Worm (Caenorhabditis elegans): ENCODE measurements around the gene F10G7.12.

The F10G7.12 gene

DNA sequence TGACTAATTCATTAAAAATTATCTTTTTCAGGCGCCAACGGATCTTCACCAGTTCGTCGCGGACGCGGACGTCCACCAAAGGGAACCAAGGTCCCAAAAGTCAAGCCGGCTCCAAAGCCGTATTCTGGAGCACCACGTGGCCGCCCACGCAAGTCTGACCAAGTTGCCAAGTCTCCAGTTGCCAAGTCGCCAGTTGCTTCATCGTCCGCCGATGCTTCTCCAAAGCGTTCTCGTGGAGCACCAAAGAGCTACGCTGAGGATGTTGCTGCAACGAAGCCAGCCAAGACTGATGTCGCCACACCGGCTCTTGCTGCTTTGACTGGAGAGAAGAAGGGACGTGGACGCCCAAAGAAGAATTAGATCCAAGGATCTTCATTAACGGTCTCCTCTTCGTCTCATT, 16.3 kb upstream of the F10G7.12 start:
- no peak for TF ChIP-seq unc-130 (GFP tag; optimal IDR thresholded peaks at IDR 0.05)
- TF ChIP-seq zfh-2 (GFP tag; conservative IDR thresholded peaks at IDR 0.05) = peak; percentile 64

DNA sequence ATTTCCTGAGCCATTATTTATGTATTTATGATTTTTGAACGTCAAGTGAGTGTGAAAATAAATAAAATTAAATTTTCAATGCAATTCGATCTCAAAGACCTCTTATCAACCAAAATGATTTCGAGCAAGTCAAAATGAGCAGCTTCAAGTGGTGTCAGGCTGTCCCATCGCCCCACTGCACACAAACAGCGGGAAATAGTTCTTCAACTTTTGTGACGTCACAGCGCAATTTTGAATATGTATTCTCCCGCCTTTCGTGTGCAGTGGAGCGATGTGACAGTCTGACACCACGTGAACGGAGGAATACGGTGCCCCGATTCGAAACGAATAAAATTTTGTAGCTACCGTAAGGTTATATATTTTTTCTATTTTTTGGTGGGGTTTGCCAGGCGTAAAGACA, 15.9 kb upstream of the F10G7.12 start:
- TF ChIP-seq Y53G8AR.9 (GFP tag; conservative IDR thresholded peaks at IDR 0.05) (no peak), hsf-1 (GFP tag; IDR thresholded peaks at IDR 0.05) (no peak), T07F8.4 (tag; optimal IDR thresholded peaks at IDR 0.05) (no peak), dox-1 (GFP tag; IDR thresholded peaks at IDR 0.05) (no peak), ZK185.1 (tag; optimal IDR thresholded peaks at IDR 0.05; ENCODE audit: poor library complexity, severe bottlenecking) (no peak), rec-8 (tag; optimal IDR thresholded peaks at IDR 0.05) (no peak), mes-4 (tag; optimal IDR thresholded peaks at IDR 0.05) (no peak), bed-2 (GFP tag; IDR thresholded peaks at IDR 0.05) (no peak), nfyb-1 (GFP tag; IDR thresholded peaks at IDR 0.05) (no peak), ztf-28 (GFP tag; IDR thresholded peaks at IDR 0.05) (no peak), bed-1 (GFP tag; IDR thresholded peaks at IDR 0.05) (no peak), attf-5 (GFP tag; optimal IDR thresholded peaks at IDR 0.05) (no peak), B0261.1 (tag; optimal IDR thresholded peaks at IDR 0.05) (no peak)

DNA sequence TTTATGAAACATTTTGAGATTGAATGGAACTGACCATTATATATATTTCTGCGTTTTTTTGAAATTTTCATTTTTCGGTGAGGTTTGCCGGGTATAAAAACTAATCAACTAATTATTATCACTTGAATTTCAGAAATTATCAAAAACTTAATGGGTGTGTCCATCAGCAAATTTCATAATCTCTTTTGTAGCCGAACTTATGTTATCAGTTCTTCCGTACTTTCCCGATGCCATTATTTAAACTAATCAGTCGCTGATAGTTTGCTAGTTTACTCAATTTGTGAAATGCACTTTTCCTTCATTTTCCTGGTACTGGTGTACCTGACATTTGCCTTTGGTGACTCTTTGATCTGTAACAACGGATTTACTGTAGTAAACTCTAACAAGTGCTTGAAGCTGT, 15.4 kb upstream of the F10G7.12 start:
- TF ChIP-seq madf-10 (tag; optimal IDR thresholded peaks at IDR 0.05) = no peak
- TF ChIP-seq F22D6.2 (tag; optimal IDR thresholded peaks at IDR 0.05) = no peak
- TF ChIP-seq D2030.7 (GFP tag; IDR thresholded peaks at IDR 0.05) = no peak
- TF ChIP-seq rpc-1 (optimal IDR thresholded peaks at IDR 0.05) = no peak
- no peak for TF ChIP-seq rpc-1 (tag; optimal IDR thresholded peaks at IDR 0.05)
- peak; percentile 74 for TF ChIP-seq nhr-80 (tag; optimal IDR thresholded peaks at IDR 0.05)
- no peak for TF ChIP-seq xnd-1 (tag; optimal IDR thresholded peaks at IDR 0.05)

DNA sequence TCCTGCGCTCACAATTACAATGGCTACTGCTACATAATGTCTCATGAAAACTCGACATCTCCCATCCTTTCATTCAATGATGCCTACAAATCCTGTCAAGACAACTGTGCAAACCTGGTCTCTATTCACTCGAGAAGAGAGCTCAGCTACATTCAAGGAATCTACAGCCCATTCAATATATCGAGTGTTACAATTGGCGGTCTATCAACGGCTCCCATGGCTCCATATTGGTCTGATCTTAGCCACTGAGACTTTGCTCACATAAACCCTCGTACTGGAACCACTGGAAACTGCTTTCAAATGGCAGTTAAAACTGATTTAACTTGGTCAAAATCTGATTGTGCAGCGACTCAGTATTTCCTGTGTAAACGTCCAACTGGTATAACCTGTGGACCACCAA, 14.1 kb upstream of the F10G7.12 start, which contains the start of gene T05A7.3:
TSS of gene T05A7.3 (plus strand) at position 301 of the 400 bp plus-strand sequence.
- no peak for TF ChIP-seq ccch-3 (GFP tag; optimal IDR thresholded peaks at IDR 0.05)
- TF ChIP-seq fkh-3 (tag; optimal IDR thresholded peaks at IDR 0.05) = no peak
- no peak for TF ChIP-seq mxl-1 (tag; optimal IDR thresholded peaks at IDR 0.05)
- TF ChIP-seq dox-1 (GFP tag; IDR thresholded peaks at IDR 0.05) = no peak
- TF ChIP-seq F52B5.7 (tag; optimal IDR thresholded peaks at IDR 0.05) = no peak
- TF ChIP-seq F33H1.4 (GFP tag; IDR thresholded peaks at IDR 0.05) = no peak
- TF ChIP-seq F49E8.2 (tag; optimal IDR thresholded peaks at IDR 0.05; ENCODE audit: insufficient read depth) = no peak
- no peak for TF ChIP-seq attf-5 (GFP tag; optimal IDR thresholded peaks at IDR 0.05)
- TF ChIP-seq C17E4.6 (GFP tag; IDR thresholded peaks at IDR 0.05) = no peak
- no peak for TF ChIP-seq Y56A3A.18 (GFP tag; IDR thresholded peaks at IDR 0.05)
- TF ChIP-seq lsl-1 (GFP tag; optimal IDR thresholded peaks at IDR 0.05) = no peak
- no peak for TF ChIP-seq hmg-1.2 (GFP tag; IDR thresholded peaks at IDR 0.05)

DNA sequence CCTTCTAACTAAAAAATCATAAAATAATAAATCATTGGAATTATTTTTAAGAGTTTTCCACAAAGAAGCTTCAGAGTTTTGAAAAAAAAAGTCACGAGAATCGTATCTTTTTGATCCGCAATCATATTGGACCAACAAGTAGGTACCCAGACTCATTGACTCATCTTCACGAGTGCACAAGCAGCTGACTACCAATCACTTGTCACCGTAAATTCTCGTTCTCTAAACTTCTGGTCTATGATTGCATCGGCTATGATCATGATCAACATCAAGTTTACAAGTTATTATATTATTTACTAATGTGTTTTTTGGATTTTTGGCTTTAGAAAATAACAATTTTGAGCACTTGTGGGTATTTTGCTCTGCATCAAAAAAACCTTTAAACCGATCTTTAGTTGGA, 13.3 kb upstream of the F10G7.12 start:
- TF ChIP-seq ets-4 (GFP tag; optimal IDR thresholded peaks at IDR 0.05) = no peak
- no peak for TF ChIP-seq F57A8.1 (GFP tag; optimal IDR thresholded peaks at IDR 0.05)
- TF ChIP-seq F57C9.4 (tag; optimal IDR thresholded peaks at IDR 0.05) = no peak
- no peak for TF ChIP-seq B0019.2 (GFP tag; conservative IDR thresholded peaks at IDR 0.05)
- TF ChIP-seq K11D2.4 (GFP tag; IDR thresholded peaks at IDR 0.05) = no peak
- no peak for TF ChIP-seq ztf-25 (GFP tag; IDR thresholded peaks at IDR 0.05)
